Worm (Caenorhabditis elegans) whole organism, young adult: Measurements from ENCODE around the gene C49C8.6.

ENCODE experiments used
- B0019.2 ChIP-seq: fragments of 200-800 bp; sonication (Bioruptor generic); conservative IDR thresholded peaks from 2 replicates; pipeline ENCODE4 v1.3.6; 2022; ENCODE audit warnings: missing genetic modification reagents, missing genetic modification characterization, missing compliant biosample characterization
- F23B12.7 ChIP-seq: sonication (generic microtip); optimal IDR thresholded peaks from 2 replicates; lab custom pipeline; 2017; ENCODE audit warnings: missing genetic modification characterization, mild to moderate bottlenecking, missing compliant biosample characterization, antibody characterized with exemption, moderate library complexity; ENCODE audit not compliant: insufficient read depth
- F49E8.2 ChIP-seq: sonication (generic microtip); optimal IDR thresholded peaks from 3 replicates; lab custom pipeline; 2017; ENCODE audit warnings: missing genetic modification characterization, mild to moderate bottlenecking, missing compliant biosample characterization, antibody characterized with exemption, moderate library complexity; ENCODE audit not compliant: insufficient read depth
- F52B5.7 ChIP-seq: sonication (generic microtip); optimal IDR thresholded peaks from 2 replicates; lab custom pipeline; 2016; ENCODE audit warnings: mild to moderate bottlenecking, missing genetic modification characterization, missing compliant biosample characterization
- T26A5.8 ChIP-seq: sonication (generic microtip); optimal IDR thresholded peaks from 2 replicates; lab custom pipeline; 2016; ENCODE audit warnings: missing genetic modification characterization, missing compliant biosample characterization
- Y53G8AR.9 ChIP-seq: fragments of 200-800 bp; sonication (Bioruptor generic); conservative IDR thresholded peaks from 2 replicates; pipeline ENCODE4 v1.3.6; 2022; ENCODE audit warnings: missing genetic modification reagents, missing genetic modification characterization, missing compliant biosample characterization
- Y79H2A.3 ChIP-seq: fragments of 200-800 bp; sonication (Bioruptor generic); conservative IDR thresholded peaks from 2 replicates; pipeline ENCODE4 v1.3.6; 2022; ENCODE audit warnings: missing genetic modification reagents, missing genetic modification characterization, missing compliant biosample characterization
- Y95B8A.8 ChIP-seq: fragments of 200-800 bp; sonication (Bioruptor generic); IDR thresholded peaks from 2 replicates; pipeline ENCODE4 v1.3.6; 2022; ENCODE audit warnings: missing genetic modification reagents, missing genetic modification characterization, missing compliant biosample characterization
- ZK185.1 ChIP-seq: sonication (generic microtip); optimal IDR thresholded peaks from 2 replicates; lab custom pipeline; 2016; ENCODE audit warnings: mild to moderate bottlenecking, missing genetic modification characterization, missing compliant biosample characterization; ENCODE audit not compliant: poor library complexity, severe bottlenecking
- akir-1 ChIP-seq: fragments of 200-800 bp; sonication (Bioruptor generic); optimal IDR thresholded peaks from 2 replicates; lab custom pipeline; 2018; ENCODE audit warnings: mild to moderate bottlenecking, missing genetic modification characterization, moderate library complexity, missing compliant biosample characterization
- aptf-3 ChIP-seq: fragments of 200-800 bp; sonication (Bioruptor generic); IDR thresholded peaks from 2 replicates; pipeline ENCODE4 v1.3.6; 2022; ENCODE audit warnings: missing genetic modification characterization, missing compliant biosample characterization
- cebp-1 ChIP-seq, 2 experiments: fragments of 200-800 bp in 1 of 2; sonication (Bioruptor generic) in 1 of 2; sonication (generic microtip) in 1 of 2; IDR thresholded peaks in 1 of 2; optimal IDR thresholded peaks in 1 of 2; 2 replicates each; pipeline versions ENCODE4 v1.3.6 to Lab custom; 2017 to 2022; ENCODE audit warnings: missing compliant biosample characterization in 2 of 2, missing genetic modification characterization in 2 of 2, mild to moderate bottlenecking in 1 of 2, missing genetic modification reagents in 1 of 2, moderate library complexity in 1 of 2
- cebp-2 ChIP-seq: fragments of 200-800 bp; sonication (Bioruptor generic); IDR thresholded peaks from 2 replicates; pipeline ENCODE4 v1.3.6; 2022; ENCODE audit warnings: missing genetic modification characterization, missing compliant biosample characterization
- ceh-27 ChIP-seq: fragments of 200-800 bp; sonication (Bioruptor generic); optimal IDR thresholded peaks from 2 replicates; lab custom pipeline; 2018; ENCODE audit warnings: mild to moderate bottlenecking, missing genetic modification characterization, moderate library complexity, missing compliant biosample characterization
- ceh-40 ChIP-seq: fragments of 200-800 bp; sonication (Bioruptor generic); IDR thresholded peaks from 2 replicates; pipeline ENCODE4 v1.3.6; 2022; ENCODE audit warnings: missing genetic modification characterization, missing compliant biosample characterization
- ceh-91 ChIP-seq: fragments of 200-800 bp; sonication (Bioruptor generic); IDR thresholded peaks from 2 replicates; pipeline ENCODE4 v1.3.6; 2022; ENCODE audit warnings: missing genetic modification reagents, missing genetic modification characterization, missing compliant biosample characterization
- die-1 ChIP-seq: sonication (generic microtip); optimal IDR thresholded peaks from 2 replicates; lab custom pipeline; 2016; ENCODE audit warnings: missing genotype, mild to moderate bottlenecking, missing genetic modification characterization, missing compliant biosample characterization
- egl-18 ChIP-seq: fragments of 200-800 bp; sonication (Bioruptor generic); IDR thresholded peaks from 2 replicates; pipeline ENCODE4 v1.3.6; 2022; ENCODE audit warnings: missing genetic modification reagents, missing genetic modification characterization, missing compliant biosample characterization
- egrh-3 ChIP-seq: fragments of 200-800 bp; sonication (Bioruptor generic); IDR thresholded peaks from 2 replicates; pipeline ENCODE4 v1.3.6; 2022; ENCODE audit warnings: missing genetic modification reagents, missing genetic modification characterization, missing compliant biosample characterization
- ekl-4 ChIP-seq: fragments of 200-800 bp; sonication (Bioruptor generic); IDR thresholded peaks from 2 replicates; pipeline ENCODE4 v1.3.6; 2022; ENCODE audit warnings: missing genetic modification reagents, missing genetic modification characterization, missing compliant biosample characterization
- him-1 ChIP-seq: sonication (generic microtip); optimal IDR thresholded peaks from 2 replicates; lab custom pipeline; 2016; ENCODE audit warnings: missing genotype, missing genetic modification reagents, missing genetic modification characterization, missing compliant biosample characterization
- hrde-1 ChIP-seq: sonication (generic microtip); optimal IDR thresholded peaks from 2 replicates; lab custom pipeline; 2016; ENCODE audit warnings: missing genetic modification characterization, mild to moderate bottlenecking, missing compliant biosample characterization, moderate library complexity, missing genotype, missing genetic modification reagents, borderline replicate concordance
- hsf-1 ChIP-seq: fragments of 200-800 bp; sonication (Bioruptor generic); IDR thresholded peaks from 2 replicates; pipeline ENCODE4 v1.3.6; 2022; ENCODE audit warnings: missing genetic modification reagents, missing genetic modification characterization, missing compliant biosample characterization
- lag-1 ChIP-seq: fragments of 200-800 bp; sonication (Bioruptor generic); IDR thresholded peaks from 2 replicates; pipeline ENCODE4 v1.3.6; 2022; ENCODE audit warnings: missing genetic modification reagents, missing genetic modification characterization, missing compliant biosample characterization
- let-526 ChIP-seq: fragments of 200-800 bp; sonication (Bioruptor generic); IDR thresholded peaks from 2 replicates; pipeline ENCODE4 v1.3.6; 2022; ENCODE audit warnings: missing genetic modification reagents, missing genetic modification characterization, missing compliant biosample characterization
- let-607 ChIP-seq, 2 experiments: fragments of 200-800 bp in 1 of 2; sonication (Bioruptor generic) in 1 of 2; sonication (generic microtip) in 1 of 2; optimal IDR thresholded peaks; 2 replicates each; lab custom pipeline; 2016 to 2018; ENCODE audit warnings: mild to moderate bottlenecking in 2 of 2, missing compliant biosample characterization in 2 of 2, missing genetic modification characterization in 2 of 2, moderate library complexity in 2 of 2, missing genotype in 1 of 2
- madf-6 ChIP-seq: fragments of 200-800 bp; sonication (Bioruptor generic); IDR thresholded peaks from 2 replicates; pipeline ENCODE4 v1.3.6; 2022; ENCODE audit warnings: missing genetic modification reagents, missing genetic modification characterization, missing compliant biosample characterization
- mcd-1 ChIP-seq: fragments of 200-800 bp; sonication (Bioruptor generic); IDR thresholded peaks from 2 replicates; pipeline ENCODE4 v1.3.6; 2022; ENCODE audit warnings: missing genetic modification reagents, missing genetic modification characterization, missing compliant biosample characterization
- nhr-80 ChIP-seq: sonication (generic microtip); optimal IDR thresholded peaks from 2 replicates; lab custom pipeline; 2016; ENCODE audit warnings: missing genetic modification characterization, missing compliant biosample characterization
- nhr-90 ChIP-seq: sonication (generic microtip); optimal IDR thresholded peaks from 2 replicates; lab custom pipeline; 2016; ENCODE audit warnings: missing genotype, mild to moderate bottlenecking, missing genetic modification characterization, missing compliant biosample characterization
- pbrm-1 ChIP-seq: fragments of 200-800 bp; sonication (Bioruptor generic); IDR thresholded peaks from 2 replicates; pipeline ENCODE4 v1.3.6; 2022; ENCODE audit warnings: missing genetic modification reagents, missing genetic modification characterization, missing compliant biosample characterization
- pha-4 ChIP-seq: fragments of 150-350 bp; sonication (generic microtip); optimal IDR thresholded peaks from 2 replicates; lab custom pipeline; 2014; ENCODE audit warnings: missing biosample characterization, missing genetic modification reagents, missing genetic modification characterization
- rcor-1 ChIP-seq: fragments of 200-800 bp; sonication (Bioruptor generic); IDR thresholded peaks from 2 replicates; pipeline ENCODE4 v1.3.6; 2022; ENCODE audit warnings: missing genetic modification reagents, missing genetic modification characterization, missing compliant biosample characterization
- sdz-38 ChIP-seq: sonication (generic microtip); optimal IDR thresholded peaks from 2 replicates; lab custom pipeline; 2016; ENCODE audit warnings: missing genotype, missing genetic modification characterization, missing compliant biosample characterization
- snpc-1.3 ChIP-seq: sonication (generic microtip); optimal IDR thresholded peaks from 2 replicates; lab custom pipeline; 2017; ENCODE audit warnings: missing genetic modification characterization, mild to moderate bottlenecking, missing compliant biosample characterization, antibody characterized with exemption, moderate library complexity, missing genotype, missing genetic modification reagents; ENCODE audit not compliant: insufficient read depth
- snpc-3.4 ChIP-seq: sonication (generic microtip); optimal IDR thresholded peaks from 2 replicates; lab custom pipeline; 2017; ENCODE audit warnings: missing genetic modification characterization, mild to moderate bottlenecking, missing compliant biosample characterization, antibody characterized with exemption, moderate library complexity, missing genotype, missing genetic modification reagents
- tlf-1 ChIP-seq: fragments of 200-800 bp; sonication (Bioruptor generic); optimal IDR thresholded peaks from 2 replicates; lab custom pipeline; 2018; ENCODE audit warnings: mild to moderate bottlenecking, missing genetic modification characterization, missing compliant biosample characterization
- ztf-3 ChIP-seq: fragments of 200-800 bp; sonication (Bioruptor generic); optimal IDR thresholded peaks from 2 replicates; lab custom pipeline; 2018; ENCODE audit warnings: mild to moderate bottlenecking, missing genetic modification characterization, missing compliant biosample characterization

C49C8.6 gene

ce11 chrIV:8651835-8652234 is 6.2 kb downstream of the C49C8.6 start, which contains the start of gene C49C8.8:
C49C8.8 (plus strand) TSS chrIV:8652135.
- TF ChIP-seq pbrm-1 (no peak), Y79H2A.3 (GFP tag; lab: Robert Waterston, UW) (no peak), F49E8.2 (no peak), Y95B8A.8 (no peak), cebp-2 (GFP tag; lab: Robert Waterston, UW) (no peak), ZK185.1 (tag; lab: Kevin White, UChicago) (no peak), him-1 (tag; lab: Kevin White, UChicago) (no peak), lag-1 (GFP tag; lab: Robert Waterston, UW) (no peak), die-1 (tag; lab: Kevin White, UChicago) (no peak), egl-18 (no peak), tlf-1 (GFP tag; lab: Kevin White, UChicago) (no peak), rcor-1 (GFP tag; lab: Robert Waterston, UW) (no peak), ceh-40 (no peak)

ce11 chrIV:8650696-8651095 is 7.3 kb downstream of the C49C8.6 start, which contains the start of gene C49C8.2:
C49C8.2 (plus strand) TSS chrIV:8651088.
- TF ChIP-seq ekl-4 (GFP tag; lab: Robert Waterston, UW): no peak
- no peak for TF ChIP-seq hsf-1
- no peak for TF ChIP-seq pbrm-1
- TF ChIP-seq F52B5.7 (tag; lab: Kevin White, UChicago): no peak
- TF ChIP-seq akir-1 (GFP tag; lab: Kevin White, UChicago): no peak
- TF ChIP-seq nhr-80 (tag; lab: Kevin White, UChicago): peak; percentile 34
- TF ChIP-seq F49E8.2: no peak
- no peak for TF ChIP-seq ztf-3 (GFP tag; lab: Kevin White, UChicago)

ce11 chrIV:8648502-8648901 is 9.5 kb downstream of the C49C8.6 start, which contains the start of gene cyp-33E1:
cyp-33E1 (minus strand) TSS chrIV:8648602.
- no peak for TF ChIP-seq nhr-90 (tag; lab: Kevin White, UChicago)
- TF ChIP-seq Y95B8A.8: no peak
- no peak for TF ChIP-seq ceh-27 (GFP tag; lab: Kevin White, UChicago)
- no peak for TF ChIP-seq pbrm-1
- no peak for TF ChIP-seq let-526
- TF ChIP-seq T26A5.8 (tag; lab: Kevin White, UChicago): no peak
- no peak for TF ChIP-seq ceh-91
- no peak for TF ChIP-seq cebp-1 (GFP tag; IDR thresholded peaks at IDR 0.05; lab: Robert Waterston, UW)
- no peak for TF ChIP-seq cebp-1 (tag; optimal IDR thresholded peaks at IDR 0.05; lab: Kevin White, UChicago)
- TF ChIP-seq pha-4 (tag; lab: Kevin White, UChicago): no peak
- TF ChIP-seq egrh-3 (GFP tag; lab: Robert Waterston, UW): no peak
- TF ChIP-seq aptf-3 (GFP tag; lab: Robert Waterston, UW): no peak
- no peak for TF ChIP-seq B0019.2 (GFP tag; lab: Robert Waterston, UW)
- no peak for TF ChIP-seq sdz-38 (tag; lab: Kevin White, UChicago)
- TF ChIP-seq him-1 (tag; lab: Kevin White, UChicago): no peak

- TF ChIP-seq let-607 (tag; optimal IDR thresholded peaks at IDR 0.05; lab: Kevin White, UChicago) (no peak), pha-4 (tag; lab: Kevin White, UChicago) (no peak), madf-6 (GFP tag; lab: Robert Waterston, UW) (no peak), hrde-1 (tag; lab: Kevin White, UChicago) (no peak), mcd-1 (GFP tag; lab: Robert Waterston, UW) (no peak), nhr-80 (tag; lab: Kevin White, UChicago) (no peak), hsf-1 (no peak), F23B12.7 (tag; lab: Kevin White, UChicago) (no peak), Y53G8AR.9 (no peak), Y79H2A.3 (GFP tag; lab: Robert Waterston, UW) (no peak), snpc-3.4 (tag; lab: Kevin White, UChicago) (no peak), snpc-1.3 (tag; lab: Kevin White, UChicago) (no peak), egrh-3 (GFP tag; lab: Robert Waterston, UW) (no peak)
Observed at ce11 chrIV:8644432-8644831, 13.6 kb downstream of the C49C8.6 start, which contains the start of gene C49C8.3. C49C8.3 (plus strand) TSS chrIV:8644732.
